Worm (Caenorhabditis elegans): ENCODE data around the gene F01F1.2.

DNA sequence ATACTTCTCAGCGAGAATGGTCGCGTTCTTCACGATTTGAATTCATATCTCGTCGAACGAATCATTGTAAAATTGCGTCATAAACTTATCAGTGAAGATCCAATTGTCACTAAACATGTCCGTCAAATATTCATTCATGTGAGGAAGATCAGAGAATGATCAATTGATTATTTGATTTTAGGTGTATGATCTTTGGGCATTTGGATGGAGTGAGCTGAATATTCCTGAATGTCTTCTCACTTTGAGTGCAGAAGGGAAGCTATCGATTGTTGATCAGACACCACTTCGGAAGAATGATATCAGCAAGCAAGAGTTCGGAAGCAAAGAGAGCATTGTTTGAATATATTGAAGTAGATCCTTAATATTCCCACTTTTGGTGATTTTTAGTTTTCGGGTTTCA lies 4.1 kb upstream of the F01F1.2 start:
- TF ChIP-seq skn-1 (tag; optimal IDR thresholded peaks at IDR 0.05) = no peak
- TF ChIP-seq mdl-1 (tag; optimal IDR thresholded peaks at IDR 0.05) = no peak
- no peak for TF ChIP-seq nhr-11 (tag; optimal IDR thresholded peaks at IDR 0.05)
- no peak for TF ChIP-seq Y116A8C.19 (tag; optimal IDR thresholded peaks at IDR 0.05; ENCODE audit: borderline replicate concordance)
- TF ChIP-seq unc-98 (GFP tag; IDR thresholded peaks at IDR 0.05) = no peak
- TF ChIP-seq unc-62 (GFP tag; optimal IDR thresholded peaks at IDR 0.05) = no peak
- no peak for TF ChIP-seq snpc-4 (tag; optimal IDR thresholded peaks at IDR 0.05)
- TF ChIP-seq fos-1 (tag; optimal IDR thresholded peaks at IDR 0.05) = no peak
- TF ChIP-seq alr-1 (tag; optimal IDR thresholded peaks at IDR 0.05; ENCODE audit: borderline replicate concordance) = no peak
- no peak for TF ChIP-seq ceh-82 (tag; optimal IDR thresholded peaks at IDR 0.05)
- TF ChIP-seq nhr-28 (tag; optimal IDR thresholded peaks at IDR 0.05) = no peak
- TF ChIP-seq lin-13 (GFP tag; optimal IDR thresholded peaks at IDR 0.05) = peak; percentile 46
